Worm (Caenorhabditis elegans) whole organism, L1 larva: ENCODE results near the gene hda-4.

ENCODE experiments used
- lin-39 ChIP-seq: fragments of 150-350 bp; optimal IDR thresholded peaks from 2 replicates; lab custom pipeline; 2014; ENCODE audit warnings: missing biosample characterization, missing genetic modification reagents, missing genetic modification characterization
- mep-1 ChIP-seq: fragments of 150-350 bp; optimal IDR thresholded peaks from 2 replicates; lab custom pipeline; 2014; ENCODE audit warnings: missing biosample characterization, missing genetic modification characterization
- nhr-11 ChIP-seq: fragments of 150-350 bp; optimal IDR thresholded peaks from 2 replicates; lab custom pipeline; 2014; ENCODE audit warnings: missing biosample characterization, missing genetic modification characterization
- nhr-237 ChIP-seq: fragments of 150-350 bp; optimal IDR thresholded peaks from 2 replicates; lab custom pipeline; 2014; ENCODE audit warnings: missing biosample characterization, missing genetic modification characterization
- nhr-28 ChIP-seq: fragments of 150-350 bp; optimal IDR thresholded peaks from 2 replicates; lab custom pipeline; 2014; ENCODE audit warnings: missing biosample characterization, missing genetic modification characterization
- nhr-90 ChIP-seq: sonication (generic microtip); optimal IDR thresholded peaks from 2 replicates; lab custom pipeline; 2016; ENCODE audit warnings: mild to moderate bottlenecking, missing genetic modification characterization, missing compliant biosample characterization; ENCODE audit not compliant: poor library complexity
- unc-130 ChIP-seq: fragments of 150-350 bp; optimal IDR thresholded peaks from 2 replicates; lab custom pipeline; 2017; ENCODE audit warnings: missing biosample characterization, missing genetic modification characterization, inconsistent platforms
- ztf-11 ChIP-seq, 2 experiments: sonication (generic microtip); optimal IDR thresholded peaks; 2 replicates each; lab custom pipeline; 2016 to 2017; ENCODE audit warnings: missing genetic modification characterization in 2 of 2, missing biosample characterization in 1 of 2, missing compliant biosample characterization in 1 of 2
- ztf-4 ChIP-seq: fragments of 150-350 bp; optimal IDR thresholded peaks from 2 replicates; lab custom pipeline; 2014; ENCODE audit warnings: missing biosample characterization, missing genetic modification characterization

DNA sequence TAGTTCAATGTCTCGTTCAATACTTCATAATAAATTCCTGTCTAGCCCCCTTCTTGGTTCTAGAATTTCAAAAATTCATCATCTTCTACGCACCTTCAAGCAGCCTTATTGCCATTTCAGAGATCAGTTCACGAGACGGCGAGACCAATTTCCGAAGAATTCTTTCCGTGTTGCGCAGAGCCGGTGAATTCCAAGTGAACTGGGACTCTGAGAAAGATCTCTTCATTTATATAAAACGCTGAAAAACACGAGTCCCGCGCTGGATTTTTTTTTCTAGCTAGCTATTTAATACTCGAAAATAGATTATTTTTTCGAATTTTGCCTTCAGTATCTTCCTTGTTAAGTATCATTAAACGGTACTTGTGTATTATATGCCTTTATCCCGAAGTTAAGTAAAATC is 1.8 kb downstream of the hda-4 start:
- no peak for TF ChIP-seq nhr-11 (tag; lab: Kevin White, UChicago)
- TF ChIP-seq unc-130 (tag; lab: Kevin White, UChicago), result no peak
- TF ChIP-seq nhr-237, result no peak
- TF ChIP-seq mep-1 (tag; lab: Kevin White, UChicago), result no peak
- TF ChIP-seq ztf-4 (tag; lab: Kevin White, UChicago), result no peak
- no peak for TF ChIP-seq lin-39 (tag; lab: Kevin White, UChicago)
- no peak for TF ChIP-seq nhr-28
- no peak for TF ChIP-seq ztf-11 (tag; optimal IDR thresholded peaks at IDR 0.05; lab: Kevin White, UChicago)
- no peak for TF ChIP-seq nhr-90 (tag; lab: Kevin White, UChicago)
